Worm (Caenorhabditis elegans) whole organism, L1 larva: ENCODE data around the gene nhr-25.

Experiments
- C16A3.4 ChIP-seq: fragments of 150-350 bp; optimal IDR thresholded peaks from 2 replicates; lab custom pipeline; 2014; ENCODE audit warnings: missing biosample characterization, missing genetic modification characterization
- C34B4.2 ChIP-seq: sonication (generic microtip); optimal IDR thresholded peaks from 2 replicates; lab custom pipeline; 2017; ENCODE audit warnings: mild to moderate bottlenecking, missing genetic modification characterization, missing compliant biosample characterization
- F16B12.6 ChIP-seq: fragments of 150-350 bp; optimal IDR thresholded peaks from 2 replicates; lab custom pipeline; 2014; ENCODE audit warnings: missing biosample characterization, missing genetic modification characterization
- aha-1 ChIP-seq: fragments of 150-350 bp; optimal IDR thresholded peaks from 2 replicates; lab custom pipeline; 2014; ENCODE audit warnings: missing biosample characterization, missing genetic modification characterization
- alr-1 ChIP-seq: fragments of 200-800 bp; sonication (Bioruptor generic); optimal IDR thresholded peaks from 2 replicates; lab custom pipeline; 2018; ENCODE audit warnings: borderline replicate concordance, mild to moderate bottlenecking, missing genetic modification characterization, missing compliant biosample characterization
- ceh-63 ChIP-seq: fragments of 200-800 bp; sonication (Bioruptor generic); optimal IDR thresholded peaks from 2 replicates; lab custom pipeline; 2018; ENCODE audit warnings: mild to moderate bottlenecking, missing genetic modification characterization, missing compliant biosample characterization
- ceh-8 ChIP-seq: fragments of 200-800 bp; sonication (Bioruptor generic); optimal IDR thresholded peaks from 2 replicates; lab custom pipeline; 2018; ENCODE audit warnings: mild to moderate bottlenecking, missing genetic modification characterization, moderate library complexity, missing compliant biosample characterization
- ceh-88 ChIP-seq: fragments of 200-800 bp; sonication (Bioruptor generic); IDR thresholded peaks from 2 replicates; pipeline ENCODE4 v1.3.6; 2022; ENCODE audit warnings: missing genetic modification characterization, missing compliant biosample characterization
- ces-1 ChIP-seq: fragments of 150-350 bp; optimal IDR thresholded peaks from 2 replicates; lab custom pipeline; 2014; ENCODE audit warnings: missing biosample characterization, missing genetic modification reagents, missing genetic modification characterization
- dpl-1 ChIP-seq, 3 experiments: fragments of 150-350 bp in 2 of 3; sonication (generic microtip) in 1 of 3; optimal IDR thresholded peaks; 2 replicates each; lab custom pipeline; 2014 to 2017; ENCODE audit warnings: missing biosample characterization in 3 of 3, missing genetic modification characterization in 3 of 3, missing genetic modification reagents in 3 of 3
- dsc-1 ChIP-seq: sonication (generic microtip); optimal IDR thresholded peaks from 2 replicates; lab custom pipeline; 2016; ENCODE audit warnings: mild to moderate bottlenecking, missing genetic modification characterization, missing compliant biosample characterization
- egl-13 ChIP-seq: sonication (generic microtip); optimal IDR thresholded peaks from 2 replicates; lab custom pipeline; 2016; ENCODE audit warnings: missing genotype, missing genetic modification reagents, missing genetic modification characterization, missing compliant biosample characterization
- egl-27 ChIP-seq, 2 experiments: fragments of 150-350 bp in 1 of 2; sonication (generic microtip); optimal IDR thresholded peaks; 3 replicates each; lab custom pipeline; 2017 to 2018; ENCODE audit warnings: missing biosample characterization in 2 of 2, missing genetic modification characterization in 2 of 2, missing genetic modification reagents in 2 of 2
- elt-2 ChIP-seq: sonication (generic microtip); optimal IDR thresholded peaks from 2 replicates; lab custom pipeline; 2016; ENCODE audit warnings: missing genetic modification characterization, mild to moderate bottlenecking, inconsistent platforms, missing compliant biosample characterization, missing genetic modification reagents
- elt-3 ChIP-seq, 6 experiments: fragments of 150-350 bp in 1 of 6; sonication (generic microtip); optimal IDR thresholded peaks; 2 replicates each; lab custom pipeline; 2017 to 2018; ENCODE audit warnings: missing biosample characterization in 6 of 6, missing genetic modification characterization in 6 of 6, inconsistent platforms in 1 of 6
- fkh-10 ChIP-seq: sonication (generic microtip); optimal IDR thresholded peaks from 2 replicates; lab custom pipeline; 2017; ENCODE audit warnings: missing biosample characterization, missing genetic modification reagents, missing genetic modification characterization
- fkh-8 ChIP-seq: sonication (generic microtip); optimal IDR thresholded peaks from 2 replicates; lab custom pipeline; 2016; ENCODE audit warnings: mild to moderate bottlenecking, missing genetic modification characterization, missing compliant biosample characterization
- hlh-4 ChIP-seq: sonication (generic microtip); optimal IDR thresholded peaks from 2 replicates; lab custom pipeline; 2016; ENCODE audit warnings: mild to moderate bottlenecking, missing genetic modification characterization, missing compliant biosample characterization
- hpl-2 ChIP-seq: fragments of 150-350 bp; optimal IDR thresholded peaks from 2 replicates; lab custom pipeline; 2014; ENCODE audit warnings: missing biosample characterization, missing genetic modification reagents, missing genetic modification characterization
- irx-1 ChIP-seq: sonication (generic microtip); optimal IDR thresholded peaks from 2 replicates; lab custom pipeline; 2016; ENCODE audit warnings: missing genetic modification characterization, missing compliant biosample characterization
- isw-1 ChIP-seq: fragments of 200-800 bp; sonication (Bioruptor generic); IDR thresholded peaks from 2 replicates; pipeline ENCODE4 v1.3.6; 2022; ENCODE audit warnings: missing genetic modification characterization, missing compliant biosample characterization
- jun-1 ChIP-seq: fragments of 150-350 bp; optimal IDR thresholded peaks from 2 replicates; lab custom pipeline; 2014; ENCODE audit warnings: missing biosample characterization, missing genetic modification reagents, missing genetic modification characterization
- lin-13 ChIP-seq: fragments of 150-350 bp; optimal IDR thresholded peaks from 2 replicates; lab custom pipeline; 2014; ENCODE audit warnings: missing biosample characterization, missing genetic modification reagents, missing genetic modification characterization
- lin-14 ChIP-seq: fragments of 200-800 bp; sonication (Bioruptor generic); optimal IDR thresholded peaks from 2 replicates; lab custom pipeline; 2018; ENCODE audit warnings: mild to moderate bottlenecking, missing genetic modification characterization, moderate library complexity, missing compliant biosample characterization
- lir-3 ChIP-seq: sonication (generic microtip); optimal IDR thresholded peaks from 2 replicates; lab custom pipeline; 2016; ENCODE audit warnings: mild to moderate bottlenecking, missing genetic modification characterization, moderate library complexity, missing compliant biosample characterization; ENCODE audit not compliant: poor library complexity
- mef-2 ChIP-seq: fragments of 150-350 bp; optimal IDR thresholded peaks from 2 replicates; lab custom pipeline; 2014; ENCODE audit warnings: missing biosample characterization, missing genetic modification characterization
- nhr-11 ChIP-seq: fragments of 150-350 bp; optimal IDR thresholded peaks from 2 replicates; lab custom pipeline; 2014; ENCODE audit warnings: missing biosample characterization, missing genetic modification characterization
- nhr-19 ChIP-seq: fragments of 200-800 bp; sonication (Bioruptor generic); conservative IDR thresholded peaks from 2 replicates; pipeline ENCODE4 v1.3.6; 2022; ENCODE audit warnings: missing genetic modification characterization, missing compliant biosample characterization
- nhr-20 ChIP-seq: sonication (generic microtip); optimal IDR thresholded peaks from 2 replicates; lab custom pipeline; 2016; ENCODE audit warnings: mild to moderate bottlenecking, missing genetic modification characterization, missing compliant biosample characterization
- nhr-237 ChIP-seq: fragments of 150-350 bp; optimal IDR thresholded peaks from 2 replicates; lab custom pipeline; 2014; ENCODE audit warnings: missing biosample characterization, missing genetic modification characterization
- nhr-28 ChIP-seq: fragments of 150-350 bp; optimal IDR thresholded peaks from 2 replicates; lab custom pipeline; 2014; ENCODE audit warnings: missing biosample characterization, missing genetic modification characterization
- nhr-71 ChIP-seq: sonication (generic microtip); optimal IDR thresholded peaks from 2 replicates; lab custom pipeline; 2016; ENCODE audit warnings: mild to moderate bottlenecking, missing genetic modification characterization, moderate library complexity, missing compliant biosample characterization
- pag-3 ChIP-seq: sonication (generic microtip); optimal IDR thresholded peaks from 2 replicates; lab custom pipeline; 2017; ENCODE audit warnings: missing genetic modification characterization, mild to moderate bottlenecking, missing compliant biosample characterization, antibody characterized with exemption, borderline replicate concordance; ENCODE audit not compliant: insufficient read depth
- rnt-1 ChIP-seq: sonication (generic microtip); optimal IDR thresholded peaks from 2 replicates; lab custom pipeline; 2016; ENCODE audit warnings: mild to moderate bottlenecking, missing genetic modification characterization, moderate library complexity, missing compliant biosample characterization
- skn-1 ChIP-seq: fragments of 150-350 bp; optimal IDR thresholded peaks from 2 replicates; lab custom pipeline; 2014; ENCODE audit warnings: missing biosample characterization, missing genetic modification characterization
- snpc-4 ChIP-seq: fragments of 150-350 bp; optimal IDR thresholded peaks from 2 replicates; lab custom pipeline; 2014; ENCODE audit warnings: missing biosample characterization, missing genetic modification characterization
- snu-23 ChIP-seq: sonication (generic microtip); optimal IDR thresholded peaks from 2 replicates; lab custom pipeline; 2016; ENCODE audit warnings: missing genetic modification characterization, missing compliant biosample characterization
- sox-4 ChIP-seq: sonication (generic microtip); optimal IDR thresholded peaks from 2 replicates; lab custom pipeline; 2016; ENCODE audit warnings: missing genetic modification characterization, missing compliant biosample characterization
- sptf-1 ChIP-seq: fragments of 150-350 bp; optimal IDR thresholded peaks from 2 replicates; lab custom pipeline; 2014; ENCODE audit warnings: missing biosample characterization, missing genetic modification characterization
- sup-37 ChIP-seq: fragments of 200-800 bp; sonication (Bioruptor generic); optimal IDR thresholded peaks from 2 replicates; lab custom pipeline; 2018; ENCODE audit warnings: mild to moderate bottlenecking, missing genetic modification characterization, missing compliant biosample characterization
- swsn-7 ChIP-seq: sonication (generic microtip); optimal IDR thresholded peaks from 2 replicates; lab custom pipeline; 2016; ENCODE audit warnings: missing genetic modification characterization, missing compliant biosample characterization
- tbx-2 ChIP-seq: sonication (generic microtip); optimal IDR thresholded peaks from 2 replicates; lab custom pipeline; 2016; ENCODE audit warnings: missing genetic modification characterization, missing compliant biosample characterization
- unc-130 ChIP-seq: fragments of 150-350 bp; optimal IDR thresholded peaks from 2 replicates; lab custom pipeline; 2017; ENCODE audit warnings: missing biosample characterization, missing genetic modification characterization, inconsistent platforms
- unc-86 ChIP-seq: sonication (generic microtip); optimal IDR thresholded peaks from 2 replicates; lab custom pipeline; 2016; ENCODE audit warnings: missing genetic modification characterization, missing compliant biosample characterization
- unc-98 ChIP-seq: fragments of 200-800 bp; sonication (Bioruptor generic); IDR thresholded peaks from 2 replicates; pipeline ENCODE4 v1.3.6; 2022; ENCODE audit warnings: missing genetic modification characterization, missing compliant biosample characterization
- vab-15 ChIP-seq: sonication (generic microtip); optimal IDR thresholded peaks from 2 replicates; lab custom pipeline; 2017; ENCODE audit warnings: missing genotype, mild to moderate bottlenecking, missing genetic modification characterization, missing compliant biosample characterization
- zag-1 ChIP-seq: fragments of 150-350 bp; optimal IDR thresholded peaks from 2 replicates; lab custom pipeline; 2014; ENCODE audit warnings: missing biosample characterization, missing genetic modification characterization
- zip-4 ChIP-seq: fragments of 200-800 bp; sonication (Bioruptor generic); optimal IDR thresholded peaks from 2 replicates; lab custom pipeline; 2018; ENCODE audit warnings: mild to moderate bottlenecking, missing genetic modification characterization, moderate library complexity, missing compliant biosample characterization
- ztf-11 ChIP-seq, 2 experiments: sonication (generic microtip); optimal IDR thresholded peaks; 2 replicates each; lab custom pipeline; 2016 to 2017; ENCODE audit warnings: missing genetic modification characterization in 2 of 2, missing biosample characterization in 1 of 2, missing compliant biosample characterization in 1 of 2
- ztf-4 ChIP-seq: fragments of 150-350 bp; optimal IDR thresholded peaks from 2 replicates; lab custom pipeline; 2014; ENCODE audit warnings: missing biosample characterization, missing genetic modification characterization

Gene nhr-25

ce11 chrX:13038791-13039190 lies 30.5 kb downstream of the nhr-25 start (continued):
- TF ChIP-seq alr-1 (no peak), dpl-1 (GFP tag; optimal IDR thresholded peaks at IDR 0.05; lab: Kevin White, UChicago) (no peak), ztf-4 (tag; lab: Kevin White, UChicago) (no peak), unc-86 (tag; lab: Kevin White, UChicago) (no peak), swsn-7 (tag; lab: Kevin White, UChicago) (no peak), irx-1 (tag; lab: Kevin White, UChicago) (no peak), sptf-1 (tag; lab: Kevin White, UChicago) (no peak), lir-3 (tag; lab: Kevin White, UChicago) (no peak), fkh-10 (GFP tag; lab: Kevin White, UChicago) (no peak), vab-15 (tag; lab: Kevin White, UChicago) (no peak), tbx-2 (tag; lab: Kevin White, UChicago) (no peak), nhr-237 (tag; lab: Kevin White, UChicago) (no peak), ceh-88 (no peak), F16B12.6 (no peak), unc-98 (GFP tag; lab: Robert Waterston, UW) (no peak), sox-4 (tag; lab: Kevin White, UChicago) (no peak), aha-1 (tag; lab: Kevin White, UChicago) (no peak), rnt-1 (tag; lab: Kevin White, UChicago) (no peak), C34B4.2 (no peak), sup-37 (no peak), mef-2 (tag; lab: Kevin White, UChicago) (no peak), ces-1 (GFP tag; lab: Kevin White, UChicago) (no peak), elt-2 (tag; lab: Kevin White, UChicago) (no peak), snpc-4 (no peak), hlh-4 (no peak), nhr-28 (no peak), elt-3 (tag; optimal IDR thresholded peaks at IDR 0.05; lab: Kevin White, UChicago) (peak in 1 of 6 experiments; percentile 32), lin-13 (GFP tag; lab: Kevin White, UChicago) (no peak), pag-3 (tag; lab: Kevin White, UChicago) (no peak), nhr-20 (tag; lab: Kevin White, UChicago) (peak; percentile 29), nhr-19 (GFP tag; lab: Robert Waterston, UW) (0 out of 2 replicates have a peak, but pooled peaks have one; percentile 6), skn-1 (no peak), hpl-2 (GFP tag; lab: Kevin White, UChicago) (no peak), lin-14 (GFP tag; lab: Kevin White, UChicago) (peak; percentile 7), fkh-8 (tag; lab: Kevin White, UChicago) (no peak), C16A3.4 (tag; lab: Kevin White, UChicago) (peak; percentile 19)
- TF ChIP-seq, all 84 proteins: peak for 12

ce11 chrX:13041830-13042229 lies 33.5 kb downstream of the nhr-25 start:
- no peak for TF ChIP-seq nhr-71 (tag; lab: Kevin White, UChicago)
- no peak for TF ChIP-seq dsc-1 (tag; lab: Kevin White, UChicago)

- TF ChIP-seq nhr-11 (tag; lab: Kevin White, UChicago): peak; percentile 62
- peak; percentile 68 for TF ChIP-seq lin-13 (GFP tag; lab: Kevin White, UChicago)
- TF ChIP-seq hpl-2 (GFP tag; lab: Kevin White, UChicago): peak; percentile 82
- TF ChIP-seq isw-1 (GFP tag; lab: Robert Waterston, UW): peak; percentile 77
- peak; percentile 82 for TF ChIP-seq rnt-1 (tag; lab: Kevin White, UChicago)
- TF ChIP-seq unc-130 (tag; lab: Kevin White, UChicago): peak; percentile 80
- TF ChIP-seq egl-27 (tag; optimal IDR thresholded peaks at IDR 0.05; lab: Kevin White, UChicago): peak in 1 of 2 experiments; percentile 21
- TF ChIP-seq snu-23: peak; percentile 96
- peak; percentile 87 for TF ChIP-seq jun-1 (tag; lab: Kevin White, UChicago)
- TF ChIP-seq ceh-63 (GFP tag; lab: Kevin White, UChicago): peak; percentile 67
- TF ChIP-seq egl-13 (tag; lab: Kevin White, UChicago): peak; percentile 86
- peak; percentile 96 for TF ChIP-seq ceh-8 (GFP tag; lab: Kevin White, UChicago)
- peak; percentile 97 for TF ChIP-seq dsc-1 (tag; lab: Kevin White, UChicago)
- TF ChIP-seq ztf-11 (tag; optimal IDR thresholded peaks at IDR 0.05; lab: Kevin White, UChicago): peak in 1 of 2 experiments; percentile 81
- peak; percentile 3 for TF ChIP-seq hlh-4
- peak; percentile 63 for TF ChIP-seq sup-37
- peak; percentile 76 for TF ChIP-seq zip-4 (GFP tag; lab: Kevin White, UChicago)
- peak; percentile 86 for TF ChIP-seq ceh-88
- peak; percentile 13 for TF ChIP-seq zag-1 (tag; lab: Kevin White, UChicago)
These were observed 38.0 kb downstream of the nhr-25 start for ce11 chrX:13046324-13046723.
